Fruit fly (Drosophila melanogaster) whole organism, embryonic: ENCODE data around the gene CG42487.

ENCODE experiments used
- Awh ChIP-seq: fragments of 200-800 bp; sonication (Bioruptor generic); IDR thresholded peaks from 2 replicates; pipeline ENCODE4, ENCODE4 v1.3.6; 2022; ENCODE audit warnings: missing biosample characterization, missing genetic modification characterization
- BEAF-32 ChIP-seq: fragments of 200-800 bp; sonication (Bioruptor generic); optimal IDR thresholded peaks from 3 replicates; lab custom pipeline; 2017; ENCODE audit warnings: missing biosample characterization, missing genetic modification characterization, mild to moderate bottlenecking, moderate library complexity, missing genetic modification reagents
- CG10543 ChIP-seq: fragments of 200-800 bp; sonication (Bioruptor generic); optimal IDR thresholded peaks from 3 replicates; lab custom pipeline; 2017; ENCODE audit warnings: missing biosample characterization, mild to moderate bottlenecking, missing genetic modification characterization, moderate library complexity
- CG11093 ChIP-seq: fragments of 200-800 bp; sonication (Bioruptor generic); IDR thresholded peaks from 3 replicates; pipeline ENCODE4 v1.3.6; 2022; ENCODE audit warnings: missing biosample characterization, missing genetic modification characterization
- CG12104 ChIP-seq: fragments of 200-800 bp; sonication (Bioruptor generic); optimal IDR thresholded peaks from 3 replicates; lab custom pipeline; 2016; ENCODE audit warnings: missing biosample characterization, missing genetic modification characterization
- CG12219 ChIP-seq: fragments of 200-800 bp; sonication (Bioruptor generic); optimal IDR thresholded peaks from 3 replicates; lab custom pipeline; 2018; ENCODE audit warnings: missing biosample characterization, mild to moderate bottlenecking, missing genetic modification characterization
- CG12236 ChIP-seq: fragments of 200-800 bp; sonication (Bioruptor generic); optimal IDR thresholded peaks from 2 replicates; lab custom pipeline; 2016; ENCODE audit warnings: missing biosample characterization, missing genetic modification characterization
- CG13123 ChIP-seq: fragments of 200-800 bp; sonication (Bioruptor generic); optimal IDR thresholded peaks from 2 replicates; lab custom pipeline; 2016; ENCODE audit warnings: missing biosample characterization, missing genetic modification characterization
- CG14014 ChIP-seq: fragments of 200-800 bp; sonication (Bioruptor generic); IDR thresholded peaks from 2 replicates; pipeline ENCODE4 v1.3.6; 2022; ENCODE audit warnings: missing biosample characterization, missing genetic modification characterization
- CG1529 ChIP-seq: fragments of 200-800 bp; sonication (Bioruptor generic); optimal IDR thresholded peaks from 3 replicates; lab custom pipeline; 2018; ENCODE audit warnings: missing biosample characterization, missing genetic modification characterization
- CG15514 ChIP-seq: fragments of 200-800 bp; sonication (Bioruptor generic); optimal IDR thresholded peaks from 3 replicates; lab custom pipeline; 2017; ENCODE audit warnings: missing biosample characterization, missing genetic modification characterization, mild to moderate bottlenecking, moderate library complexity, missing genetic modification reagents
- CG2120 ChIP-seq: fragments of 200-800 bp; sonication (Bioruptor generic); optimal IDR thresholded peaks from 3 replicates; lab custom pipeline; 2016; ENCODE audit warnings: missing biosample characterization, missing genetic modification characterization
- CG30020 ChIP-seq: fragments of 200-800 bp; optimal IDR thresholded peaks from 2 replicates; lab custom pipeline; 2019; ENCODE audit warnings: missing biosample characterization, mild to moderate bottlenecking, missing genetic modification characterization, moderate library complexity
- CG3281 ChIP-seq: fragments of 200-800 bp; sonication (Bioruptor generic); optimal IDR thresholded peaks from 3 replicates; lab custom pipeline; 2017; ENCODE audit warnings: missing biosample characterization, mild to moderate bottlenecking, missing genetic modification characterization
- CG34376 ChIP-seq: fragments of 200-800 bp; sonication (Bioruptor generic); optimal IDR thresholded peaks from 2 replicates; lab custom pipeline; 2018; ENCODE audit warnings: missing biosample characterization, mild to moderate bottlenecking, missing genetic modification characterization
- CG4360 ChIP-seq: fragments of 200-800 bp; sonication (Bioruptor generic); IDR thresholded peaks from 2 replicates; pipeline ENCODE4 v1.3.6; 2022; ENCODE audit warnings: missing biosample characterization, missing genetic modification characterization
- CG5180 ChIP-seq: fragments of 200-800 bp; sonication (Bioruptor generic); optimal IDR thresholded peaks from 3 replicates; lab custom pipeline; 2017; ENCODE audit warnings: missing biosample characterization, missing genetic modification characterization, mild to moderate bottlenecking, moderate library complexity, missing genetic modification reagents
- CG6813 ChIP-seq: fragments of 200-800 bp; sonication (Bioruptor generic); optimal IDR thresholded peaks from 2 replicates; lab custom pipeline; 2017; ENCODE audit warnings: missing biosample characterization, missing genetic modification characterization, mild to moderate bottlenecking, moderate library complexity, missing genetic modification reagents
- CG8924 ChIP-seq: fragments of 200-800 bp; optimal IDR thresholded peaks from 3 replicates; lab custom pipeline; 2019; ENCODE audit warnings: missing biosample characterization, mild to moderate bottlenecking, missing genetic modification characterization, moderate library complexity
- CkIIα-i1 ChIP-seq: fragments of 200-800 bp; sonication (Bioruptor generic); IDR thresholded peaks from 2 replicates; pipeline ENCODE4 v1.3.6; 2022; ENCODE audit warnings: missing biosample characterization, missing genetic modification characterization
- CoRest ChIP-seq: fragments of 200-800 bp; sonication (Bioruptor generic); optimal IDR thresholded peaks from 3 replicates; lab custom pipeline; 2018; ENCODE audit warnings: missing biosample characterization, mild to moderate bottlenecking, missing genetic modification characterization, moderate library complexity
- Dp ChIP-seq: fragments of 200-800 bp; sonication (Bioruptor generic); optimal IDR thresholded peaks from 2 replicates; lab custom pipeline; 2018; ENCODE audit warnings: missing biosample characterization, mild to moderate bottlenecking, missing genetic modification characterization, moderate library complexity
- Fer1 ChIP-seq: fragments of 200-800 bp; sonication (Bioruptor generic); optimal IDR thresholded peaks from 2 replicates; lab custom pipeline; 2017; ENCODE audit warnings: missing biosample characterization, mild to moderate bottlenecking, missing genetic modification characterization
- HLH3B ChIP-seq: fragments of 200-800 bp; sonication (Bioruptor generic); IDR thresholded peaks from 2 replicates; pipeline ENCODE4 v1.3.6; 2022; ENCODE audit warnings: missing biosample characterization, missing genetic modification characterization
- Hr39 ChIP-seq: fragments of >200 bp; optimal IDR thresholded peaks from 2 replicates; lab custom pipeline; 2017
- Max ChIP-seq: fragments of 200-800 bp; sonication (Bioruptor generic); optimal IDR thresholded peaks from 2 replicates; lab custom pipeline; 2016; ENCODE audit warnings: missing biosample characterization, mild to moderate bottlenecking, missing genetic modification characterization
- Nf-YB ChIP-seq: fragments of 200-800 bp; sonication (Bioruptor generic); optimal IDR thresholded peaks from 3 replicates; lab custom pipeline; 2019; ENCODE audit warnings: missing biosample characterization, mild to moderate bottlenecking, missing genetic modification characterization, moderate library complexity
- Nf-YC ChIP-seq: fragments of 200-800 bp; optimal IDR thresholded peaks from 3 replicates; lab custom pipeline; 2019; ENCODE audit warnings: missing biosample characterization, mild to moderate bottlenecking, missing genetic modification characterization, moderate library complexity
- Rfx ChIP-seq: fragments of 200-800 bp; sonication (Bioruptor generic); IDR thresholded peaks from 2 replicates; pipeline ENCODE4 v1.3.6; 2022; ENCODE audit warnings: missing biosample characterization, missing genetic modification characterization
- Vsx1 ChIP-seq: fragments of 200-800 bp; sonication (Bioruptor generic); optimal IDR thresholded peaks from 2 replicates; lab custom pipeline; 2017; ENCODE audit warnings: missing biosample characterization, mild to moderate bottlenecking, missing genetic modification characterization, missing genetic modification reagents
- ara ChIP-seq: fragments of 200-800 bp; sonication (Bioruptor generic); IDR thresholded peaks from 2 replicates; pipeline ENCODE4 v1.3.6; 2022; ENCODE audit warnings: missing biosample characterization, missing genetic modification characterization
- br ChIP-seq: fragments of >200 bp; optimal IDR thresholded peaks from 2 replicates; lab custom pipeline; 2017
- cwo ChIP-seq: fragments of 200-800 bp; sonication (Bioruptor generic); optimal IDR thresholded peaks from 3 replicates; lab custom pipeline; 2017; ENCODE audit warnings: missing biosample characterization, missing genetic modification characterization, mild to moderate bottlenecking, moderate library complexity, missing genetic modification reagents
- dm ChIP-seq: fragments of 200-800 bp; sonication (Bioruptor generic); optimal IDR thresholded peaks from 3 replicates; lab custom pipeline; 2016; ENCODE audit warnings: missing biosample characterization, missing genetic modification characterization
- dmrt99B ChIP-seq: fragments of 200-800 bp; sonication (Bioruptor generic); optimal IDR thresholded peaks from 2 replicates; lab custom pipeline; 2018; ENCODE audit warnings: missing biosample characterization, mild to moderate bottlenecking, missing genetic modification characterization, moderate library complexity
- esg ChIP-seq: fragments of 200-800 bp; sonication (Bioruptor generic); conservative IDR thresholded peaks from 2 replicates; pipeline ENCODE4 v1.3.6; 2022; ENCODE audit warnings: missing biosample characterization, missing genetic modification characterization
- ftz-f1 ChIP-seq: fragments of 200-800 bp; sonication (Bioruptor generic); optimal IDR thresholded peaks from 2 replicates; lab custom pipeline; 2016; ENCODE audit warnings: missing biosample characterization, missing genetic modification characterization
- gcm ChIP-seq: fragments of 200-800 bp; sonication (Bioruptor generic); optimal IDR thresholded peaks from 2 replicates; lab custom pipeline; 2019; ENCODE audit warnings: missing biosample characterization, mild to moderate bottlenecking, missing genetic modification characterization, moderate library complexity
- gsb ChIP-seq: fragments of 200-800 bp; sonication (Bioruptor generic); IDR thresholded peaks from 2 replicates; pipeline ENCODE4 v1.3.6; 2022; ENCODE audit warnings: missing biosample characterization, missing genetic modification characterization
- gt ChIP-seq: fragments of 200-800 bp; sonication (Bioruptor generic); IDR thresholded peaks from 2 replicates; pipeline ENCODE4 v1.3.6; 2022; ENCODE audit warnings: missing biosample characterization, missing genetic modification characterization
- hb ChIP-seq: fragments of 200-800 bp; sonication (Bioruptor generic); IDR thresholded peaks from 3 replicates; pipeline ENCODE4 v1.3.6; 2022; ENCODE audit warnings: missing biosample characterization, missing genetic modification characterization; ENCODE audit not compliant: partially characterized antibody
- insv ChIP-seq, 2 experiments: fragments of 200-800 bp; sonication (Bioruptor generic); optimal IDR thresholded peaks; 3 replicates each; lab custom pipeline; 2016 to 2018; ENCODE audit warnings: missing biosample characterization in 2 of 2, missing genetic modification characterization in 2 of 2
- mirr ChIP-seq: fragments of 200-800 bp; sonication (Bioruptor generic); optimal IDR thresholded peaks from 3 replicates; lab custom pipeline; 2018; ENCODE audit warnings: missing biosample characterization, mild to moderate bottlenecking, missing genetic modification characterization
- pho ChIP-seq: fragments of 200-800 bp; sonication (Bioruptor generic); optimal IDR thresholded peaks from 2 replicates; lab custom pipeline; 2016; ENCODE audit warnings: missing biosample characterization, missing genetic modification characterization
- pros ChIP-seq: fragments of 200-800 bp; sonication (Bioruptor generic); optimal IDR thresholded peaks from 3 replicates; lab custom pipeline; 2019; ENCODE audit warnings: missing biosample characterization, mild to moderate bottlenecking, missing genetic modification characterization, moderate library complexity
- shn ChIP-seq: fragments of 200-800 bp; sonication (Bioruptor generic); optimal IDR thresholded peaks from 3 replicates; lab custom pipeline; 2016; ENCODE audit warnings: missing biosample characterization, missing genetic modification characterization
- tx ChIP-seq: fragments of 200-800 bp; sonication (Bioruptor generic); optimal IDR thresholded peaks from 2 replicates; lab custom pipeline; 2016; ENCODE audit warnings: missing biosample characterization, missing genetic modification characterization
- wor ChIP-seq: fragments of 200-800 bp; sonication (Bioruptor generic); IDR thresholded peaks from 2 replicates; pipeline ENCODE4 v1.3.6; 2022; ENCODE audit warnings: missing biosample characterization, missing genetic modification characterization

CG42487 gene

dm6 chr3R:27947682-27948245 is 11.3 kb downstream of the CG42487 start, which contains the start of gene mfrn (continued):
- peak; percentile 30 for TF ChIP-seq BEAF-32 (GFP tag; lab: Kevin White, UChicago)
- no peak for TF ChIP-seq pho
- TF ChIP-seq CG12236, result no peak
- TF ChIP-seq dm, result peak; percentile 62
- no peak for TF ChIP-seq hb (GFP tag; lab: Robert Waterston, UW)
- no peak for TF ChIP-seq gcm (GFP tag; lab: Kevin White, UChicago)
- TF ChIP-seq, all 482 proteins: peak for 28

- TF ChIP-seq CG6813 (peak; percentile 43), gsb (no peak), tx (GFP tag; lab: Kevin White, UChicago) (no peak), Awh (0 out of 2 replicates have a peak, but pooled peaks have one; percentile 42), insv (GFP tag; optimal IDR thresholded peaks at IDR 0.05; lab: Kevin White, UChicago) (no peak), ara (0 out of 2 replicates have a peak, but pooled peaks have one; percentile 38), CG34376 (peak; percentile 36), ftz-f1 (no peak), mirr (GFP tag; lab: Kevin White, UChicago) (peak; percentile 72), shn (no peak), dmrt99B (tag; lab: Kevin White, UChicago) (no peak), gcm (GFP tag; lab: Kevin White, UChicago) (peak; percentile 11), CG11093 (GFP tag; lab: Robert Waterston, UW) (peak; percentile 10; the same call in 1 of the 3 replicates), CG5180 (GFP tag; lab: Kevin White, UChicago) (peak; percentile 28), CG8924 (no peak), Max (no peak), esg (GFP tag; lab: Robert Waterston, UW) (no peak), HLH3B (0 out of 2 replicates have a peak, but pooled peaks have one; percentile 11), CG12104 (GFP tag; lab: Kevin White, UChicago) (peak; percentile 27), gt (GFP tag; lab: Robert Waterston, UW) (no peak), CG2120 (GFP tag; lab: Kevin White, UChicago) (no peak), br (lab: Kevin White, UChicago) (no peak), CkIIα-i1 (no peak), Vsx1 (GFP tag; lab: Kevin White, UChicago) (no peak), cwo (peak; percentile 82), Fer1 (peak; percentile 31), pros (GFP tag; lab: Kevin White, UChicago) (peak; percentile 13), CG3281 (no peak), Dp (GFP tag; lab: Kevin White, UChicago) (no peak), wor (GFP tag; lab: Robert Waterston, UW) (no peak), CG13123 (GFP tag; lab: Kevin White, UChicago) (no peak), CG4360 (GFP tag; lab: Robert Waterston, UW) (peak; percentile 31; the same call in 1 of the 2 replicates), CG14014 (GFP tag; lab: Robert Waterston, UW) (no peak; the same call in 1 of the 2 replicates), CG1529 (peak; percentile 46), Rfx (GFP tag; lab: Robert Waterston, UW) (0 out of 2 replicates have a peak, but pooled peaks have one; percentile 32), Nf-YB (no peak), CG30020 (no peak), CoRest (peak; percentile 1), CG15514 (no peak), CG12219 (GFP tag; lab: Kevin White, UChicago) (peak; percentile 1), CG10543 (GFP tag; lab: Kevin White, UChicago) (peak; percentile 51), Hr39 (lab: Kevin White, UChicago) (no peak), Nf-YC (no peak)
Measured at dm6 chr3R:27946555-27947204, 12.4 kb downstream of the CG42487 start.
